Worm (Caenorhabditis elegans) whole organism, L2 larva: Measurements from ENCODE around the gene max-1.

Source experiments
- C34F6.9 ChIP-seq: fragments of 150-350 bp; optimal IDR thresholded peaks from 2 replicates; lab custom pipeline; 2014; ENCODE audit warnings: missing biosample characterization, missing genetic modification characterization
- F13H6.1 ChIP-seq: sonication (generic microtip); optimal IDR thresholded peaks from 2 replicates; lab custom pipeline; 2016; ENCODE audit warnings: missing genetic modification characterization, missing compliant biosample characterization
- Y55F3AM.14 ChIP-seq: fragments of 200-800 bp; sonication (Bioruptor generic); optimal IDR thresholded peaks from 2 replicates; lab custom pipeline; 2018; ENCODE audit warnings: mild to moderate bottlenecking, missing genetic modification characterization, missing compliant biosample characterization
- ZK546.5 ChIP-seq: sonication (generic microtip); optimal IDR thresholded peaks from 2 replicates; lab custom pipeline; 2017; ENCODE audit warnings: missing biosample characterization, missing genetic modification characterization
- alr-1 ChIP-seq: fragments of 150-350 bp; optimal IDR thresholded peaks from 2 replicates; lab custom pipeline; 2014; ENCODE audit warnings: missing biosample characterization, missing genetic modification characterization
- ama-1 ChIP-seq: fragments of 150-350 bp; optimal IDR thresholded peaks from 2 replicates; lab custom pipeline; 2018; ENCODE audit warnings: inconsistent platforms
- ceh-16 ChIP-seq: fragments of 150-350 bp; optimal IDR thresholded peaks from 2 replicates; lab custom pipeline; 2014; ENCODE audit warnings: missing biosample characterization, missing genetic modification characterization
- ceh-82 ChIP-seq: fragments of 150-350 bp; optimal IDR thresholded peaks from 2 replicates; lab custom pipeline; 2014; ENCODE audit warnings: missing biosample characterization, missing genetic modification characterization
- crh-2 ChIP-seq: sonication (generic microtip); optimal IDR thresholded peaks from 2 replicates; lab custom pipeline; 2017; ENCODE audit warnings: missing biosample characterization, missing genetic modification characterization
- dmd-4 ChIP-seq: sonication (generic microtip); optimal IDR thresholded peaks from 2 replicates; lab custom pipeline; 2017; ENCODE audit warnings: missing biosample characterization, missing genetic modification characterization
- egl-27 ChIP-seq: sonication (generic microtip); optimal IDR thresholded peaks from 3 replicates; lab custom pipeline; 2017; ENCODE audit warnings: missing biosample characterization, missing genetic modification reagents, missing genetic modification characterization
- elt-1 ChIP-seq: fragments of 150-350 bp; optimal IDR thresholded peaks from 2 replicates; lab custom pipeline; 2014; ENCODE audit warnings: missing biosample characterization, missing genetic modification characterization
- elt-3 ChIP-seq: sonication (generic microtip); optimal IDR thresholded peaks from 2 replicates; lab custom pipeline; 2017; ENCODE audit warnings: missing biosample characterization, missing genetic modification characterization
- fos-1 ChIP-seq: fragments of 150-350 bp; optimal IDR thresholded peaks from 2 replicates; lab custom pipeline; 2014; ENCODE audit warnings: missing biosample characterization, missing genetic modification characterization
- gmeb-1 ChIP-seq: fragments of 150-350 bp; optimal IDR thresholded peaks from 2 replicates; lab custom pipeline; 2014; ENCODE audit warnings: missing biosample characterization, missing genetic modification characterization
- lin-11 ChIP-seq: fragments of 150-350 bp; sonication (generic microtip); optimal IDR thresholded peaks from 2 replicates; lab custom pipeline; 2014; ENCODE audit warnings: missing biosample characterization, missing genetic modification characterization, inconsistent platforms, mixed read lengths
- lin-13 ChIP-seq: fragments of 150-350 bp; optimal IDR thresholded peaks from 2 replicates; lab custom pipeline; 2014; ENCODE audit warnings: missing biosample characterization, missing genetic modification reagents, missing genetic modification characterization
- lin-39 ChIP-seq: fragments of 150-350 bp; optimal IDR thresholded peaks from 2 replicates; lab custom pipeline; 2014; ENCODE audit warnings: missing biosample characterization, missing genetic modification reagents, missing genetic modification characterization
- lsy-2 ChIP-seq, 2 experiments: fragments of 150-350 bp in 1 of 2; sonication (generic microtip) in 1 of 2; optimal IDR thresholded peaks; 2 replicates each; lab custom pipeline; 2014 to 2017; ENCODE audit warnings: missing biosample characterization in 2 of 2, missing genetic modification characterization in 2 of 2
- mab-5 ChIP-seq: fragments of 150-350 bp; optimal IDR thresholded peaks from 2 replicates; lab custom pipeline; 2014; ENCODE audit warnings: missing biosample characterization, missing genetic modification characterization
- mbf-1 ChIP-seq: sonication (generic microtip); optimal IDR thresholded peaks from 2 replicates; lab custom pipeline; 2017; ENCODE audit warnings: missing biosample characterization, missing genetic modification characterization
- mdl-1 ChIP-seq, 2 experiments: fragments of 150-350 bp in 1 of 2; sonication (generic microtip) in 1 of 2; optimal IDR thresholded peaks; 2 replicates each; lab custom pipeline; 2017; ENCODE audit warnings: missing biosample characterization in 2 of 2, missing genetic modification characterization in 2 of 2
- nhr-10 ChIP-seq: sonication (generic microtip); optimal IDR thresholded peaks from 2 replicates; lab custom pipeline; 2017; ENCODE audit warnings: missing biosample characterization, missing genetic modification characterization
- nhr-12 ChIP-seq: fragments of 150-350 bp; optimal IDR thresholded peaks from 2 replicates; lab custom pipeline; 2014; ENCODE audit warnings: missing biosample characterization, missing genetic modification characterization
- nhr-129 ChIP-seq: fragments of 150-350 bp; optimal IDR thresholded peaks from 2 replicates; lab custom pipeline; 2014; ENCODE audit warnings: missing biosample characterization, missing genetic modification characterization
- nhr-21 ChIP-seq: fragments of 150-350 bp; optimal IDR thresholded peaks from 2 replicates; lab custom pipeline; 2014; ENCODE audit warnings: missing biosample characterization, missing genetic modification characterization
- nhr-237 ChIP-seq: fragments of 150-350 bp; optimal IDR thresholded peaks from 2 replicates; lab custom pipeline; 2014; ENCODE audit warnings: missing biosample characterization, missing genetic modification characterization
- nhr-25 ChIP-seq: fragments of 150-350 bp; sonication (generic microtip); optimal IDR thresholded peaks from 3 replicates; lab custom pipeline; 2014; ENCODE audit warnings: missing biosample characterization, missing genetic modification characterization
- nhr-6 ChIP-seq: fragments of 150-350 bp; optimal IDR thresholded peaks from 2 replicates; lab custom pipeline; 2014; ENCODE audit warnings: missing biosample characterization, missing genetic modification characterization
- nhr-77 ChIP-seq: fragments of 150-350 bp; optimal IDR thresholded peaks from 2 replicates; lab custom pipeline; 2014; ENCODE audit warnings: missing biosample characterization, missing genetic modification characterization
- peb-1 ChIP-seq: fragments of 150-350 bp; optimal IDR thresholded peaks from 2 replicates; lab custom pipeline; 2014; ENCODE audit warnings: missing biosample characterization, missing genetic modification characterization
- sem-4 ChIP-seq: fragments of 150-350 bp; optimal IDR thresholded peaks from 2 replicates; lab custom pipeline; 2014; ENCODE audit warnings: missing biosample characterization, missing genetic modification reagents, missing genetic modification characterization
- skn-1 ChIP-seq: sonication (generic microtip); optimal IDR thresholded peaks from 2 replicates; lab custom pipeline; 2017; ENCODE audit warnings: missing biosample characterization, missing genetic modification characterization
- sma-3 ChIP-seq: sonication (generic microtip); optimal IDR thresholded peaks from 2 replicates; lab custom pipeline; 2016; ENCODE audit warnings: missing genetic modification reagents, missing genetic modification characterization, missing compliant biosample characterization
- sma-9 ChIP-seq, 2 experiments: fragments of 150-350 bp in 1 of 2; sonication (generic microtip) in 1 of 2; optimal IDR thresholded peaks; 2 replicates each; lab custom pipeline; 2014 to 2016; ENCODE audit warnings: missing genetic modification characterization in 2 of 2, mild to moderate bottlenecking in 1 of 2, missing biosample characterization in 1 of 2, missing compliant biosample characterization in 1 of 2, missing genetic modification reagents in 1 of 2, moderate library complexity in 1 of 2
- snpc-4 ChIP-seq: fragments of 150-350 bp; optimal IDR thresholded peaks from 2 replicates; lab custom pipeline; 2014; ENCODE audit warnings: missing biosample characterization, missing genetic modification characterization
- unc-39 ChIP-seq: fragments of 150-350 bp; optimal IDR thresholded peaks from 2 replicates; lab custom pipeline; 2014; ENCODE audit warnings: missing biosample characterization, missing genetic modification characterization
- unc-55 ChIP-seq: fragments of 150-350 bp; sonication (generic microtip); optimal IDR thresholded peaks from 3 replicates; lab custom pipeline; 2014; ENCODE audit warnings: missing biosample characterization, missing genetic modification reagents, missing genetic modification characterization
- unc-62 ChIP-seq: fragments of 150-350 bp; optimal IDR thresholded peaks from 2 replicates; lab custom pipeline; 2014; ENCODE audit warnings: missing biosample characterization, missing genetic modification reagents, missing genetic modification characterization
- zag-1 ChIP-seq: fragments of 150-350 bp; optimal IDR thresholded peaks from 2 replicates; lab custom pipeline; 2014; ENCODE audit warnings: missing biosample characterization, missing genetic modification characterization
- ztf-1 ChIP-seq: fragments of 200-800 bp; sonication (Bioruptor generic); conservative IDR thresholded peaks from 2 replicates; pipeline ENCODE4 v1.3.6; 2022; ENCODE audit warnings: missing genetic modification characterization, missing compliant biosample characterization
- ztf-11 ChIP-seq: sonication (generic microtip); optimal IDR thresholded peaks from 2 replicates; lab custom pipeline; 2017; ENCODE audit warnings: missing biosample characterization, missing genetic modification characterization
- ztf-4 ChIP-seq: fragments of 150-350 bp; optimal IDR thresholded peaks from 2 replicates; lab custom pipeline; 2014; ENCODE audit warnings: missing biosample characterization, missing genetic modification characterization

Gene max-1

ce11 chrV:13088485-13088884 lies 31.5 kb downstream of the max-1 start:
- TF ChIP-seq Y55F3AM.14 (GFP tag; lab: Kevin White, UChicago): no peak

- peak; percentile 45 for TF ChIP-seq unc-39
- no peak for TF ChIP-seq alr-1 (tag; lab: Kevin White, UChicago)
- peak; percentile 93 for TF ChIP-seq sma-9 (GFP tag; optimal IDR thresholded peaks at IDR 0.05; lab: Kevin White, UChicago)
- TF ChIP-seq sma-9 (tag; optimal IDR thresholded peaks at IDR 0.05; lab: Kevin White, UChicago): no peak
- no peak for TF ChIP-seq elt-1 (tag; lab: Kevin White, UChicago)
- peak; percentile 59 for TF ChIP-seq zag-1 (tag; lab: Kevin White, UChicago)
- TF ChIP-seq elt-3: no peak
- peak; percentile 47 for TF ChIP-seq snpc-4 (tag; lab: Kevin White, UChicago)
- TF ChIP-seq ztf-1 (GFP tag; lab: Robert Waterston, UW): no peak
- TF ChIP-seq egl-27: peak; percentile 64
- TF ChIP-seq dmd-4 (tag; lab: Kevin White, UChicago): no peak
- TF ChIP-seq sem-4 (tag; lab: Kevin White, UChicago): peak; percentile 87
- peak; percentile 24 for TF ChIP-seq skn-1 (tag; lab: Kevin White, UChicago)
- no peak for TF ChIP-seq peb-1
- TF ChIP-seq mab-5 (tag; lab: Kevin White, UChicago): no peak
- peak; percentile 57 for TF ChIP-seq nhr-25
- peak; percentile 30 for TF ChIP-seq unc-62 (GFP tag; lab: Kevin White, UChicago)
- no peak for TF ChIP-seq ztf-11 (tag; lab: Kevin White, UChicago)
- TF ChIP-seq lin-13 (GFP tag; lab: Kevin White, UChicago): peak; percentile 73
- peak; percentile 55 for TF ChIP-seq lin-39 (tag; lab: Kevin White, UChicago)
- peak; percentile 60 for TF ChIP-seq ama-1 (lab: Kevin White, UChicago)
- peak; percentile 32 to 66 for TF ChIP-seq lsy-2 (tag; optimal IDR thresholded peaks at IDR 0.05; lab: Kevin White, UChicago)
- TF ChIP-seq lin-11 (tag; lab: Kevin White, UChicago): peak; percentile 34
- TF ChIP-seq gmeb-1 (tag; lab: Kevin White, UChicago): no peak
- TF ChIP-seq fos-1 (tag; lab: Kevin White, UChicago): peak; percentile 43
- no peak for TF ChIP-seq nhr-77 (tag; lab: Kevin White, UChicago)
- TF ChIP-seq C34F6.9: peak; percentile 68
- TF ChIP-seq ztf-4 (tag; lab: Kevin White, UChicago): peak; percentile 75
- TF ChIP-seq mdl-1 (tag; optimal IDR thresholded peaks at IDR 0.05; lab: Kevin White, UChicago): peak; percentile 13 to 26
- TF ChIP-seq ZK546.5: no peak
- no peak for TF ChIP-seq mbf-1 (tag; lab: Kevin White, UChicago)
- TF ChIP-seq unc-55 (GFP tag; lab: Kevin White, UChicago): peak; percentile 77
- peak; percentile 61 for TF ChIP-seq ceh-16 (tag; lab: Kevin White, UChicago)
- peak; percentile 2 for TF ChIP-seq ceh-82 (tag; lab: Kevin White, UChicago)
- TF ChIP-seq nhr-10: no peak
- TF ChIP-seq crh-2 (tag; lab: Kevin White, UChicago): peak; percentile 88
- TF ChIP-seq nhr-129 (tag; lab: Kevin White, UChicago): peak; percentile 82
- peak; percentile 91 for TF ChIP-seq F13H6.1 (tag; lab: Kevin White, UChicago)
- no peak for TF ChIP-seq nhr-6
- TF ChIP-seq sma-3 (GFP tag; lab: Kevin White, UChicago): peak; percentile 51
- TF ChIP-seq nhr-21 (tag; lab: Kevin White, UChicago): peak; percentile 27
- no peak for TF ChIP-seq Y55F3AM.14 (GFP tag; lab: Kevin White, UChicago)
- TF ChIP-seq nhr-237: no peak
- no peak for TF ChIP-seq nhr-12 (tag; lab: Kevin White, UChicago)
- TF ChIP-seq, all 48 proteins: peak for 26
Observed at ce11 chrV:13085917-13086552, 34.0 kb downstream of the max-1 start.
